Worm (Caenorhabditis elegans): ENCODE results near the gene unc-16.

Gene unc-16

ce11 chrIII:9565973-9566372, 19.9 kb downstream of the unc-16 start, which contains the start of gene C48B4.11:
TSS of gene C48B4.11 (minus strand) at chrIII:9566115.
- TF ChIP-seq klf-2 (GFP tag; conservative IDR thresholded peaks at IDR 0.05) (no peak), tab-1 (GFP tag; IDR thresholded peaks at IDR 0.05) (no peak), ztf-29 (GFP tag; IDR thresholded peaks at IDR 0.05) (no peak), T22C8.4 (GFP tag; IDR thresholded peaks at IDR 0.05) (no peak), med-1 (GFP tag; optimal IDR thresholded peaks at IDR 0.05; ENCODE audit: insufficient read depth) (no peak), flt-1 (GFP tag; IDR thresholded peaks at IDR 0.05) (no peak), ref-1 (GFP tag; conservative IDR thresholded peaks at IDR 0.05) (no peak), ztf-23 (GFP tag; IDR thresholded peaks at IDR 0.05) (no peak), cog-1 (tag; optimal IDR thresholded peaks at IDR 0.05) (no peak)

- TF ChIP-seq tab-1 (GFP tag; IDR thresholded peaks at IDR 0.05) (no peak), T22C8.4 (GFP tag; IDR thresholded peaks at IDR 0.05) (no peak), ref-1 (GFP tag; conservative IDR thresholded peaks at IDR 0.05) (no peak)
Measured at ce11 chrIII:9568451-9568850, 22.4 kb downstream of the unc-16 start, which contains the start of gene C48B4.13. TSS of gene C48B4.13 (plus strand) at chrIII:9568751.

- TF ChIP-seq flt-1 (GFP tag; IDR thresholded peaks at IDR 0.05), result no peak
- no peak for TF ChIP-seq ref-1 (GFP tag; conservative IDR thresholded peaks at IDR 0.05)
- TF ChIP-seq klf-2 (GFP tag; conservative IDR thresholded peaks at IDR 0.05), result no peak
Measured at ce11 chrIII:9570869-9571268, 24.8 kb downstream of the unc-16 start.

ce11 chrIII:9580039-9580891, 34.2 kb downstream of the unc-16 start, which contains the start of gene ced-7:
TSS of gene ced-7 (minus strand) at chrIII:9580089.
- TF ChIP-seq T22C8.4 (GFP tag; IDR thresholded peaks at IDR 0.05) (no peak), ref-1 (GFP tag; conservative IDR thresholded peaks at IDR 0.05) (no peak), klf-2 (GFP tag; conservative IDR thresholded peaks at IDR 0.05) (no peak), med-1 (GFP tag; optimal IDR thresholded peaks at IDR 0.05; ENCODE audit: insufficient read depth) (no peak), flt-1 (GFP tag; IDR thresholded peaks at IDR 0.05) (no peak), cog-1 (tag; optimal IDR thresholded peaks at IDR 0.05) (no peak), tab-1 (GFP tag; IDR thresholded peaks at IDR 0.05) (no peak), ztf-29 (GFP tag; IDR thresholded peaks at IDR 0.05) (no peak), ztf-23 (GFP tag; IDR thresholded peaks at IDR 0.05) (no peak)

ce11 chrIII:9582240-9582639, 36.2 kb downstream of the unc-16 start, which contains the start of gene C48B4.3:
TSS of gene C48B4.3 (minus strand) at chrIII:9582388.
- TF ChIP-seq ref-1 (GFP tag; conservative IDR thresholded peaks at IDR 0.05) (no peak), flt-1 (GFP tag; IDR thresholded peaks at IDR 0.05) (no peak), ztf-29 (GFP tag; IDR thresholded peaks at IDR 0.05) (no peak), T22C8.4 (GFP tag; IDR thresholded peaks at IDR 0.05) (no peak)

- TF ChIP-seq ref-1 (GFP tag; conservative IDR thresholded peaks at IDR 0.05) (no peak), ztf-23 (GFP tag; IDR thresholded peaks at IDR 0.05) (no peak), flt-1 (GFP tag; IDR thresholded peaks at IDR 0.05) (no peak), ztf-29 (GFP tag; IDR thresholded peaks at IDR 0.05) (no peak), tab-1 (GFP tag; IDR thresholded peaks at IDR 0.05) (no peak), med-1 (GFP tag; optimal IDR thresholded peaks at IDR 0.05; ENCODE audit: insufficient read depth) (no peak), klf-2 (GFP tag; conservative IDR thresholded peaks at IDR 0.05) (no peak), cog-1 (tag; optimal IDR thresholded peaks at IDR 0.05) (no peak), T22C8.4 (GFP tag; IDR thresholded peaks at IDR 0.05) (no peak)
Measured at ce11 chrIII:9583224-9583623, 37.2 kb downstream of the unc-16 start.

ce11 chrIII:9585314-9585713, 39.3 kb downstream of the unc-16 start:
- TF ChIP-seq med-1 (GFP tag; optimal IDR thresholded peaks at IDR 0.05; ENCODE audit: insufficient read depth) (no peak), cog-1 (tag; optimal IDR thresholded peaks at IDR 0.05) (no peak), klf-2 (GFP tag; conservative IDR thresholded peaks at IDR 0.05) (no peak), ztf-29 (GFP tag; IDR thresholded peaks at IDR 0.05) (no peak), ztf-23 (GFP tag; IDR thresholded peaks at IDR 0.05) (no peak), ref-1 (GFP tag; conservative IDR thresholded peaks at IDR 0.05) (no peak), flt-1 (GFP tag; IDR thresholded peaks at IDR 0.05) (no peak), tab-1 (GFP tag; IDR thresholded peaks at IDR 0.05) (no peak), T22C8.4 (GFP tag; IDR thresholded peaks at IDR 0.05) (no peak)

- TF ChIP-seq med-1 (GFP tag; optimal IDR thresholded peaks at IDR 0.05; ENCODE audit: insufficient read depth) (no peak), ztf-23 (GFP tag; IDR thresholded peaks at IDR 0.05) (no peak), cog-1 (tag; optimal IDR thresholded peaks at IDR 0.05) (no peak), ztf-29 (GFP tag; IDR thresholded peaks at IDR 0.05) (no peak), ref-1 (GFP tag; conservative IDR thresholded peaks at IDR 0.05) (no peak), T22C8.4 (GFP tag; IDR thresholded peaks at IDR 0.05) (no peak), tab-1 (GFP tag; IDR thresholded peaks at IDR 0.05) (no peak), klf-2 (GFP tag; conservative IDR thresholded peaks at IDR 0.05) (no peak), flt-1 (GFP tag; IDR thresholded peaks at IDR 0.05) (no peak)
Measured at ce11 chrIII:9590212-9590611, 44.2 kb downstream of the unc-16 start.

- TF ChIP-seq ztf-23 (GFP tag; IDR thresholded peaks at IDR 0.05) (no peak), klf-2 (GFP tag; conservative IDR thresholded peaks at IDR 0.05) (no peak), ref-1 (GFP tag; conservative IDR thresholded peaks at IDR 0.05) (no peak), cog-1 (tag; optimal IDR thresholded peaks at IDR 0.05) (no peak), med-1 (GFP tag; optimal IDR thresholded peaks at IDR 0.05; ENCODE audit: insufficient read depth) (no peak), ztf-29 (GFP tag; IDR thresholded peaks at IDR 0.05) (no peak), T22C8.4 (GFP tag; IDR thresholded peaks at IDR 0.05) (no peak), flt-1 (GFP tag; IDR thresholded peaks at IDR 0.05) (no peak), tab-1 (GFP tag; IDR thresholded peaks at IDR 0.05) (no peak)
Measured at ce11 chrIII:9592118-9592517, 46.1 kb downstream of the unc-16 start, which contains the start of gene acox-1.5. TSS of gene acox-1.5 (minus strand) at chrIII:9592192.

ce11 chrIII:9595563-9595962, 49.5 kb downstream of the unc-16 start, which contains the start of gene rom-2:
TSS of gene rom-2 (minus strand) at chrIII:9595663.
- TF ChIP-seq ref-1 (GFP tag; conservative IDR thresholded peaks at IDR 0.05) (no peak), klf-2 (GFP tag; conservative IDR thresholded peaks at IDR 0.05) (no peak), med-1 (GFP tag; optimal IDR thresholded peaks at IDR 0.05; ENCODE audit: insufficient read depth) (no peak), cog-1 (tag; optimal IDR thresholded peaks at IDR 0.05) (no peak), ztf-23 (GFP tag; IDR thresholded peaks at IDR 0.05) (no peak), flt-1 (GFP tag; IDR thresholded peaks at IDR 0.05) (no peak), T22C8.4 (GFP tag; IDR thresholded peaks at IDR 0.05) (no peak)
